Worm (Caenorhabditis elegans) whole organism, mixed stage, embryonic: Measurements from ENCODE around the gene Y7A5A.20.

ENCODE experiments used
- M03D4.4 ChIP-seq: sonication (generic microtip); optimal IDR thresholded peaks from 2 replicates; lab custom pipeline; 2017; ENCODE audit warnings: mild to moderate bottlenecking, missing genetic modification characterization, missing compliant biosample characterization
- bed-3 ChIP-seq: fragments of 200-800 bp; sonication (Bioruptor generic); optimal IDR thresholded peaks from 3 replicates; lab custom pipeline; 2018; ENCODE audit warnings: mild to moderate bottlenecking, missing genetic modification characterization, moderate library complexity, missing compliant biosample characterization
- blmp-1 ChIP-seq: fragments of 150-350 bp; optimal IDR thresholded peaks from 2 replicates; lab custom pipeline; 2014; ENCODE audit warnings: missing biosample characterization, missing genetic modification characterization
- ceh-39 ChIP-seq: fragments of 150-350 bp; optimal IDR thresholded peaks from 2 replicates; lab custom pipeline; 2014; ENCODE audit warnings: missing biosample characterization, missing genetic modification characterization
- ceh-43 ChIP-seq: fragments of 200-800 bp; sonication (Bioruptor generic); optimal IDR thresholded peaks from 2 replicates; lab custom pipeline; 2018; ENCODE audit warnings: mild to moderate bottlenecking, missing genetic modification characterization, moderate library complexity, missing compliant biosample characterization
- ceh-83 ChIP-seq: fragments of 200-800 bp; sonication (Bioruptor generic); optimal IDR thresholded peaks from 2 replicates; lab custom pipeline; 2018; ENCODE audit warnings: mild to moderate bottlenecking, missing genetic modification characterization, missing compliant biosample characterization
- ces-1 ChIP-seq: fragments of 150-350 bp; optimal IDR thresholded peaks from 2 replicates; lab custom pipeline; 2014; ENCODE audit warnings: missing biosample characterization, missing genetic modification reagents, missing genetic modification characterization
- cnd-1 ChIP-seq: fragments of 200-800 bp; sonication (Bioruptor generic); optimal IDR thresholded peaks from 2 replicates; lab custom pipeline; 2018; ENCODE audit warnings: mild to moderate bottlenecking, missing genetic modification characterization, missing compliant biosample characterization
- drap-1 ChIP-seq: fragments of 200-800 bp; sonication (Bioruptor generic); optimal IDR thresholded peaks from 3 replicates; lab custom pipeline; 2018; ENCODE audit warnings: mild to moderate bottlenecking, missing genetic modification characterization, missing compliant biosample characterization
- elt-1 ChIP-seq: sonication (generic microtip); optimal IDR thresholded peaks from 2 replicates; lab custom pipeline; 2017; ENCODE audit warnings: missing genetic modification characterization, mild to moderate bottlenecking, missing compliant biosample characterization, antibody characterized with exemption, moderate library complexity, borderline replicate concordance; ENCODE audit not compliant: insufficient read depth
- elt-3 ChIP-seq: fragments of 150-350 bp; optimal IDR thresholded peaks from 2 replicates; lab custom pipeline; 2014; ENCODE audit warnings: missing biosample characterization, missing genetic modification characterization
- flh-1 ChIP-seq: fragments of 200-800 bp; sonication (Bioruptor generic); optimal IDR thresholded peaks from 2 replicates; lab custom pipeline; 2018; ENCODE audit warnings: mild to moderate bottlenecking, missing genetic modification characterization, moderate library complexity, missing compliant biosample characterization
- ham-2 ChIP-seq: fragments of 200-800 bp; sonication (Bioruptor generic); optimal IDR thresholded peaks from 2 replicates; lab custom pipeline; 2018; ENCODE audit warnings: mild to moderate bottlenecking, missing genetic modification characterization, missing compliant biosample characterization
- hlh-1 ChIP-seq: fragments of 150-350 bp; optimal IDR thresholded peaks from 2 replicates; lab custom pipeline; 2014; ENCODE audit warnings: missing biosample characterization, missing genetic modification reagents, missing genetic modification characterization
- lin-13 ChIP-seq: fragments of 150-350 bp; optimal IDR thresholded peaks from 2 replicates; lab custom pipeline; 2014; ENCODE audit warnings: missing biosample characterization, missing genetic modification characterization
- lin-32 ChIP-seq: fragments of 200-800 bp; sonication (Bioruptor generic); optimal IDR thresholded peaks from 2 replicates; lab custom pipeline; 2018; ENCODE audit warnings: mild to moderate bottlenecking, missing genetic modification characterization, missing compliant biosample characterization
- lsy-2 ChIP-seq: fragments of 150-350 bp; optimal IDR thresholded peaks from 2 replicates; lab custom pipeline; 2014; ENCODE audit warnings: missing biosample characterization, missing genetic modification characterization
- mab-5 ChIP-seq: fragments of 150-350 bp; optimal IDR thresholded peaks from 2 replicates; lab custom pipeline; 2014; ENCODE audit warnings: missing biosample characterization, missing genetic modification characterization
- mep-1 ChIP-seq: fragments of 150-350 bp; optimal IDR thresholded peaks from 2 replicates; lab custom pipeline; 2017; ENCODE audit warnings: missing biosample characterization, missing genetic modification reagents, missing genetic modification characterization, inconsistent platforms
- mls-2 ChIP-seq: sonication (generic microtip); optimal IDR thresholded peaks from 2 replicates; lab custom pipeline; 2016; ENCODE audit warnings: mild to moderate bottlenecking, missing genetic modification characterization, moderate library complexity, missing compliant biosample characterization
- nhr-12 ChIP-seq: fragments of 150-350 bp; optimal IDR thresholded peaks from 2 replicates; lab custom pipeline; 2014; ENCODE audit warnings: missing biosample characterization, missing genetic modification characterization
- nhr-2 ChIP-seq: fragments of 150-350 bp; optimal IDR thresholded peaks from 2 replicates; lab custom pipeline; 2014; ENCODE audit warnings: missing biosample characterization, missing genetic modification characterization
- nhr-237 ChIP-seq: fragments of 150-350 bp; optimal IDR thresholded peaks from 2 replicates; lab custom pipeline; 2014; ENCODE audit warnings: missing biosample characterization, missing genetic modification characterization
- nhr-28 ChIP-seq: fragments of 150-350 bp; optimal IDR thresholded peaks from 2 replicates; lab custom pipeline; 2014; ENCODE audit warnings: missing biosample characterization, missing genetic modification characterization
- pha-4 ChIP-seq: fragments of 150-350 bp; optimal IDR thresholded peaks from 2 replicates; lab custom pipeline; 2018; ENCODE audit warnings: missing biosample characterization, missing genetic modification reagents, missing genetic modification characterization
- sem-2 ChIP-seq: fragments of 200-800 bp; sonication (Bioruptor generic); optimal IDR thresholded peaks from 2 replicates; lab custom pipeline; 2018; ENCODE audit warnings: mild to moderate bottlenecking, missing genetic modification characterization, missing compliant biosample characterization
- snpc-4 ChIP-seq: fragments of 150-350 bp; optimal IDR thresholded peaks from 2 replicates; lab custom pipeline; 2014; ENCODE audit warnings: missing biosample characterization, missing genetic modification characterization
- sptf-1 ChIP-seq: sonication (generic microtip); optimal IDR thresholded peaks from 2 replicates; lab custom pipeline; 2017; ENCODE audit warnings: mild to moderate bottlenecking, missing genetic modification characterization, moderate library complexity, missing compliant biosample characterization
- tbx-8 ChIP-seq: fragments of 200-800 bp; sonication (Bioruptor generic); optimal IDR thresholded peaks from 2 replicates; lab custom pipeline; 2018; ENCODE audit warnings: mild to moderate bottlenecking, missing genetic modification characterization, moderate library complexity, missing compliant biosample characterization
- unc-120 ChIP-seq: sonication (generic microtip); optimal IDR thresholded peaks from 2 replicates; lab custom pipeline; 2017; ENCODE audit warnings: missing genetic modification characterization, missing compliant biosample characterization; ENCODE audit not compliant: poor library complexity, severe bottlenecking
- unc-39 ChIP-seq: fragments of 150-350 bp; optimal IDR thresholded peaks from 2 replicates; lab custom pipeline; 2014; ENCODE audit warnings: missing biosample characterization, missing genetic modification characterization
- unc-62 ChIP-seq: fragments of 150-350 bp; optimal IDR thresholded peaks from 2 replicates; lab custom pipeline; 2014; ENCODE audit warnings: missing biosample characterization, missing genetic modification reagents, missing genetic modification characterization
- zip-8 ChIP-seq: fragments of 150-350 bp; optimal IDR thresholded peaks from 2 replicates; lab custom pipeline; 2014; ENCODE audit warnings: missing biosample characterization, missing genetic modification characterization
- ztf-11 ChIP-seq: fragments of 150-350 bp; optimal IDR thresholded peaks from 2 replicates; lab custom pipeline; 2014; ENCODE audit warnings: missing biosample characterization, missing genetic modification characterization

The Y7A5A.20 gene

ce11 chrX:15828059-15828458 is at the start of gene Y7A5A.20:
Y7A5A.20 (plus strand) TSS chrX:15828359.
- TF ChIP-seq sem-2 (GFP tag; lab: Kevin White, UChicago): no peak
- no peak for TF ChIP-seq nhr-28 (tag; lab: Kevin White, UChicago)
- no peak for TF ChIP-seq elt-3 (tag; lab: Kevin White, UChicago)
- TF ChIP-seq tbx-8 (GFP tag; lab: Kevin White, UChicago): no peak
- no peak for TF ChIP-seq blmp-1 (tag; lab: Kevin White, UChicago)
- no peak for TF ChIP-seq bed-3
- no peak for TF ChIP-seq mls-2 (tag; lab: Kevin White, UChicago)
- TF ChIP-seq nhr-12 (tag; lab: Kevin White, UChicago): no peak
- TF ChIP-seq ceh-83 (GFP tag; lab: Kevin White, UChicago): no peak
- TF ChIP-seq mep-1 (tag; lab: Kevin White, UChicago): no peak
- no peak for TF ChIP-seq unc-39 (tag; lab: Kevin White, UChicago)
- no peak for TF ChIP-seq ceh-39 (tag; lab: Kevin White, UChicago)
- TF ChIP-seq sptf-1 (tag; lab: Kevin White, UChicago): no peak
- no peak for TF ChIP-seq ztf-11 (tag; lab: Kevin White, UChicago)
- TF ChIP-seq cnd-1: no peak
- no peak for TF ChIP-seq snpc-4 (tag; lab: Kevin White, UChicago)

ce11 chrX:15779503-15779902 is 48.7 kb upstream of the Y7A5A.20 start:
- no peak for TF ChIP-seq zip-8 (tag; lab: Kevin White, UChicago)
- no peak for TF ChIP-seq mls-2 (tag; lab: Kevin White, UChicago)
- TF ChIP-seq ztf-11 (tag; lab: Kevin White, UChicago): no peak
- no peak for TF ChIP-seq unc-120 (tag; lab: Kevin White, UChicago)
- TF ChIP-seq mab-5 (tag; lab: Kevin White, UChicago): no peak
- no peak for TF ChIP-seq nhr-28 (tag; lab: Kevin White, UChicago)
- TF ChIP-seq lin-13 (tag; lab: Kevin White, UChicago): no peak
- TF ChIP-seq lin-32 (GFP tag; lab: Kevin White, UChicago): no peak
- no peak for TF ChIP-seq ceh-43 (GFP tag; lab: Kevin White, UChicago)
- TF ChIP-seq lsy-2 (tag; lab: Kevin White, UChicago): no peak
- TF ChIP-seq elt-1 (tag; lab: Kevin White, UChicago): no peak
- TF ChIP-seq snpc-4 (tag; lab: Kevin White, UChicago): no peak
- TF ChIP-seq flh-1: no peak
- TF ChIP-seq nhr-2: no peak
- TF ChIP-seq sem-2 (GFP tag; lab: Kevin White, UChicago): no peak
- no peak for TF ChIP-seq drap-1 (GFP tag; lab: Kevin White, UChicago)
- no peak for TF ChIP-seq unc-62 (GFP tag; lab: Kevin White, UChicago)
- no peak for TF ChIP-seq nhr-12 (tag; lab: Kevin White, UChicago)
- no peak for TF ChIP-seq unc-39 (tag; lab: Kevin White, UChicago)
- TF ChIP-seq ham-2 (GFP tag; lab: Kevin White, UChicago): no peak

ce11 chrX:15782027-15782426 is 46.1 kb upstream of the Y7A5A.20 start, which contains the start of gene Y7A5A.24:
Y7A5A.24 (minus strand) TSS chrX:15782127.
- TF ChIP-seq M03D4.4 (tag; lab: Kevin White, UChicago) (no peak), nhr-12 (tag; lab: Kevin White, UChicago) (no peak), flh-1 (no peak), lin-32 (GFP tag; lab: Kevin White, UChicago) (no peak), ztf-11 (tag; lab: Kevin White, UChicago) (no peak), ces-1 (GFP tag; lab: Kevin White, UChicago) (no peak), snpc-4 (tag; lab: Kevin White, UChicago) (no peak), unc-120 (tag; lab: Kevin White, UChicago) (no peak), mep-1 (tag; lab: Kevin White, UChicago) (no peak), ceh-83 (GFP tag; lab: Kevin White, UChicago) (no peak), nhr-237 (no peak), sptf-1 (tag; lab: Kevin White, UChicago) (no peak)

- TF ChIP-seq nhr-237: no peak
- no peak for TF ChIP-seq M03D4.4 (tag; lab: Kevin White, UChicago)
- TF ChIP-seq elt-1 (tag; lab: Kevin White, UChicago): no peak
- no peak for TF ChIP-seq ham-2 (GFP tag; lab: Kevin White, UChicago)
- TF ChIP-seq hlh-1 (tag; lab: Kevin White, UChicago): no peak
- TF ChIP-seq pha-4 (tag; lab: Kevin White, UChicago): no peak
- TF ChIP-seq zip-8 (tag; lab: Kevin White, UChicago): no peak
- no peak for TF ChIP-seq cnd-1
- TF ChIP-seq drap-1 (GFP tag; lab: Kevin White, UChicago): no peak
- TF ChIP-seq blmp-1 (tag; lab: Kevin White, UChicago): no peak
- no peak for TF ChIP-seq flh-1
- TF ChIP-seq nhr-28 (tag; lab: Kevin White, UChicago): no peak
- TF ChIP-seq unc-120 (tag; lab: Kevin White, UChicago): no peak
- TF ChIP-seq ceh-39 (tag; lab: Kevin White, UChicago): no peak
Measured at ce11 chrX:15784570-15784969, 43.6 kb upstream of the Y7A5A.20 start, which contains the start of gene Y7A5A.3. Y7A5A.3 (minus strand) TSS chrX:15784670.
